Worm (Caenorhabditis elegans): ENCODE measurements around the gene mlcd-1.
A peak's percentile ranks its signal among the peaks of the same experiment; 100 is the strongest.

Gene mlcd-1

ce11 chrIII:4587177-4587576, 19.2 kb upstream of the mlcd-1 start, which contains the start of the genes F35G12.7 and smc-4 (continued):
- TF ChIP-seq saeg-2 (GFP tag; IDR thresholded peaks at IDR 0.05) (no peak), mep-1 (tag; optimal IDR thresholded peaks at IDR 0.05) (no peak), T20F7.1 (GFP tag; optimal IDR thresholded peaks at IDR 0.05) (no peak), daf-16 (GFP tag; optimal IDR thresholded peaks at IDR 0.05) (no peak), daf-16 (tag; optimal IDR thresholded peaks at IDR 0.05) (no peak), ces-1 (GFP tag; optimal IDR thresholded peaks at IDR 0.05) (no peak), lin-39 (tag; optimal IDR thresholded peaks at IDR 0.05) (no peak), dve-1 (tag; optimal IDR thresholded peaks at IDR 0.05; ENCODE audit: insufficient read depth) (no peak), dmd-8 (GFP tag; IDR thresholded peaks at IDR 0.05) (no peak), hlh-11 (tag; optimal IDR thresholded peaks at IDR 0.05) (peak; percentile 34), dmd-9 (GFP tag; IDR thresholded peaks at IDR 0.05) (no peak), egl-43 (GFP tag; IDR thresholded peaks at IDR 0.05) (no peak), ceh-20 (GFP tag; IDR thresholded peaks at IDR 0.05) (no peak), ceh-44 (GFP tag; IDR thresholded peaks at IDR 0.05) (0 out of 2 replicates have a peak, but pooled peaks have one; percentile 30), jun-1 (tag; optimal IDR thresholded peaks at IDR 0.05) (no peak), nhr-28 (tag; optimal IDR thresholded peaks at IDR 0.05) (no peak), madf-9 (GFP tag; conservative IDR thresholded peaks at IDR 0.05) (no peak), cey-2 (tag; optimal IDR thresholded peaks at IDR 0.05; ENCODE audit: borderline replicate concordance, insufficient read depth) (no peak), lin-1 (GFP tag; IDR thresholded peaks at IDR 0.05) (no peak), mdl-1 (tag; optimal IDR thresholded peaks at IDR 0.05) (no peak), zfp-3 (GFP tag; conservative IDR thresholded peaks at IDR 0.05) (no peak), F10B5.3 (tag; optimal IDR thresholded peaks at IDR 0.05) (no peak), mdt-29 (GFP tag; IDR thresholded peaks at IDR 0.05) (no peak), Y75B8A.6 (GFP tag; IDR thresholded peaks at IDR 0.05) (no peak), vab-7 (GFP tag; IDR thresholded peaks at IDR 0.05) (no peak), duxl-1 (tag; optimal IDR thresholded peaks at IDR 0.05; ENCODE audit: poor library complexity) (no peak), ztf-11 (tag; optimal IDR thresholded peaks at IDR 0.05) (no peak), tag-97 (GFP tag; IDR thresholded peaks at IDR 0.05) (no peak), F49E8.2 (tag; optimal IDR thresholded peaks at IDR 0.05; ENCODE audit: borderline replicate concordance) (no peak), T26A8.4 (GFP tag; IDR thresholded peaks at IDR 0.05) (no peak), dpl-1 (GFP tag; optimal IDR thresholded peaks at IDR 0.05) (peak; percentile 85), arid-1 (GFP tag; conservative IDR thresholded peaks at IDR 0.05) (no peak), spr-1 (tag; optimal IDR thresholded peaks at IDR 0.05) (no peak), skn-1 (tag; optimal IDR thresholded peaks at IDR 0.05) (no peak), unc-130 (GFP tag; optimal IDR thresholded peaks at IDR 0.05) (peak; percentile 56), nhr-102 (tag; optimal IDR thresholded peaks at IDR 0.05) (no peak), unc-62 (GFP tag; optimal IDR thresholded peaks at IDR 0.05 in 1 of 2) (peak in 1 of 2 experiments; percentile 86), unc-62 (tag; optimal IDR thresholded peaks at IDR 0.05) (no peak), lim-7 (GFP tag; IDR thresholded peaks at IDR 0.05) (no peak), ztf-7 (tag; optimal IDR thresholded peaks at IDR 0.05) (no peak), spr-3 (GFP tag; optimal IDR thresholded peaks at IDR 0.05) (no peak), nhr-25 (tag; optimal IDR thresholded peaks at IDR 0.05; ENCODE audit: borderline replicate concordance, insufficient read depth) (no peak), mxl-3 (GFP tag; optimal IDR thresholded peaks at IDR 0.05) (no peak), snpc-1.2 (GFP tag; IDR thresholded peaks at IDR 0.05) (no peak), nhr-77 (tag; optimal IDR thresholded peaks at IDR 0.05) (no peak), ama-1 (optimal IDR thresholded peaks at IDR 0.05) (no peak), attf-4 (tag; optimal IDR thresholded peaks at IDR 0.05) (no peak), Y5F2A.4 (GFP tag; optimal IDR thresholded peaks at IDR 0.05) (no peak), mes-2 (tag; optimal IDR thresholded peaks at IDR 0.05; ENCODE audit: poor library complexity, severe bottlenecking) (peak; percentile 78), Y105C5A.15 (GFP tag; IDR thresholded peaks at IDR 0.05) (no peak)

All from whole organism, L4 larva.